Fruit fly (Drosophila melanogaster) whole organism, embryonic: ENCODE results near the gene CG14174.

Experiments
- CG11247 ChIP-seq: fragments of 200-800 bp; sonication (Bioruptor generic); IDR thresholded peaks from 2 replicates; pipeline ENCODE4 v1.3.6; 2022; ENCODE audit warnings: missing biosample characterization, missing genetic modification characterization
- CG12236 ChIP-seq: fragments of 200-800 bp; sonication (Bioruptor generic); optimal IDR thresholded peaks from 2 replicates; lab custom pipeline; 2016; ENCODE audit warnings: missing biosample characterization, missing genetic modification characterization
- CG3726 ChIP-seq: fragments of 200-800 bp; sonication (Bioruptor generic); IDR thresholded peaks from 3 replicates; pipeline ENCODE4, ENCODE4 v1.3.6; 2022; ENCODE audit warnings: missing biosample characterization, missing genetic modification characterization
- CG9932 ChIP-seq: fragments of 200-800 bp; sonication (Bioruptor generic); IDR thresholded peaks from 2 replicates; pipeline ENCODE4 v1.3.6; 2022; ENCODE audit warnings: missing biosample characterization, missing genetic modification characterization
- HLHmδ ChIP-seq: fragments of 200-800 bp; sonication (Bioruptor generic); optimal IDR thresholded peaks from 2 replicates; lab custom pipeline; 2018; ENCODE audit warnings: missing biosample characterization, mild to moderate bottlenecking, missing genetic modification characterization, moderate library complexity
- Kr ChIP-seq: fragments of 200-800 bp; sonication (Bioruptor generic); optimal IDR thresholded peaks from 2 replicates; lab custom pipeline; 2017; ENCODE audit warnings: missing biosample characterization, mild to moderate bottlenecking, missing genetic modification characterization
- Neu2 ChIP-seq: fragments of 200-800 bp; sonication (Bioruptor generic); optimal IDR thresholded peaks from 3 replicates; lab custom pipeline; 2016; ENCODE audit warnings: missing biosample characterization, missing genetic modification characterization, borderline replicate concordance
- Nf-YA ChIP-seq: fragments of 200-800 bp; sonication (Bioruptor generic); IDR thresholded peaks from 2 replicates; pipeline ENCODE4 v1.3.6; 2022; ENCODE audit warnings: missing biosample characterization, missing genetic modification characterization
- Opbp ChIP-seq: fragments of 200-800 bp; sonication (Bioruptor generic); IDR thresholded peaks from 3 replicates; pipeline ENCODE4 v1.3.6; 2022; ENCODE audit warnings: missing biosample characterization, missing genetic modification characterization; ENCODE audit not compliant: partially characterized antibody
- Stat92E ChIP-seq, 3 experiments: fragments of >200 bp in 2 of 3; fragments of 200-800 bp in 1 of 3; sonication (Bioruptor generic) in 1 of 3; optimal IDR thresholded peaks; 2 replicates each; lab custom pipeline; 2017 to 2019; ENCODE audit warnings: missing biosample characterization in 3 of 3, missing genetic modification characterization in 3 of 3, mild to moderate bottlenecking in 1 of 3, moderate library complexity in 1 of 3
- cwo ChIP-seq: fragments of 200-800 bp; sonication (Bioruptor generic); optimal IDR thresholded peaks from 3 replicates; lab custom pipeline; 2017; ENCODE audit warnings: missing biosample characterization, missing genetic modification characterization, mild to moderate bottlenecking, moderate library complexity, missing genetic modification reagents
- hkb ChIP-seq, 2 experiments: fragments of 200-800 bp in 1 of 2; fragments of >200 bp in 1 of 2; sonication (Bioruptor generic) in 1 of 2; IDR thresholded peaks in 1 of 2; optimal IDR thresholded peaks in 1 of 2; 2 replicates each; pipeline versions ENCODE4 v1.3.6 to Lab custom; 2017 to 2022; ENCODE audit warnings: missing biosample characterization in 1 of 2, missing genetic modification characterization in 1 of 2
- onecut ChIP-seq: fragments of 200-800 bp; sonication (Bioruptor generic); IDR thresholded peaks from 2 replicates; pipeline ENCODE4 v1.3.6; 2022; ENCODE audit warnings: missing biosample characterization, missing genetic modification characterization
- tll ChIP-seq, 2 experiments: fragments of 200-800 bp in 1 of 2; fragments of >200 bp in 1 of 2; sonication (Bioruptor generic) in 1 of 2; optimal IDR thresholded peaks; 2 replicates each; lab custom pipeline; 2017 to 2019; ENCODE audit warnings: missing biosample characterization in 2 of 2, missing genetic modification characterization in 2 of 2, mild to moderate bottlenecking in 1 of 2, moderate library complexity in 1 of 2

DNA sequence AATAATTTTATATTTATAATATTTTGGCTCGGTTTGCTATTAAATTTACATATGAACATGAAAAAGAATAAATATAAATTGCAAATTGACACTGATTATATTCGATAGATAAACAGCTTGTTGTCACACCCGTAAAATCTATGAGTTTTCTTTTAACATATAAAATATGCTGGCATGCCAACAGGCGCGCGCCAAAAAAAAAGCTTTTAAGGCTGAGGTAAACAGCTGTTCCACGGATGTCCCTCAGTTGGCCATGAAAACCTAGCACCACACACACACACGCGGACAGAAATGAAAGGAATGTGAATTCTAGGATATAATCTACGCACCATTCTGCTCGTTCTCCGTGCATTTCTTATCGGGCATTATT is 24.3 kb upstream of the CG14174 start:
- TF ChIP-seq hkb (optimal IDR thresholded peaks at IDR 0.05; lab: Kevin White, UChicago), result no peak
- TF ChIP-seq hkb (GFP tag; IDR thresholded peaks at IDR 0.05; lab: Robert Waterston, UW), result no peak
- TF ChIP-seq tll (GFP tag; optimal IDR thresholded peaks at IDR 0.05; lab: Kevin White, UChicago), result no peak
- no peak for TF ChIP-seq CG12236
- no peak for TF ChIP-seq Neu2 (GFP tag; lab: Kevin White, UChicago)
- TF ChIP-seq Kr (GFP tag; lab: Kevin White, UChicago), result no peak
- no peak for TF ChIP-seq Opbp (GFP tag; lab: Robert Waterston, UW)
- TF ChIP-seq CG11247 (GFP tag; lab: Robert Waterston, UW), result no peak
- TF ChIP-seq Stat92E (GFP tag; optimal IDR thresholded peaks at IDR 0.05; lab: Kevin White, UChicago), result no peak
- TF ChIP-seq onecut (GFP tag; lab: Robert Waterston, UW), result no peak
- TF ChIP-seq cwo (GFP tag; lab: Kevin White, UChicago), result no peak
- TF ChIP-seq Nf-YA (GFP tag; lab: Robert Waterston, UW), result no peak
- TF ChIP-seq CG9932, result no peak
- no peak for TF ChIP-seq CG3726 (GFP tag; lab: Robert Waterston, UW)
- no peak for TF ChIP-seq HLHmδ (GFP tag; lab: Kevin White, UChicago)
